Fruit fly (Drosophila melanogaster): Measurements from ENCODE around the gene Klc.

The Klc gene

dm6 chr3L:12789875-12790373 lies 40.1 kb upstream of the Klc start, which contains the start of gene CG42709 (continued):
- TF ChIP-seq CG15269 (tag; optimal IDR thresholded peaks at IDR 0.05): no peak
- no peak for TF ChIP-seq CG1024 (GFP tag; IDR thresholded peaks at IDR 0.05)
- TF ChIP-seq MTF-1 (GFP tag; optimal IDR thresholded peaks at IDR 0.05; ENCODE audit: borderline replicate concordance): no peak
- no peak for TF ChIP-seq Myb (GFP tag; optimal IDR thresholded peaks at IDR 0.05)
- TF ChIP-seq fru (optimal IDR thresholded peaks at IDR 0.05): no peak
- TF ChIP-seq Hsf (GFP tag; optimal IDR thresholded peaks at IDR 0.05): no peak
- no peak for TF ChIP-seq H2.0 (GFP tag; IDR thresholded peaks at IDR 0.05)
- TF ChIP-seq Drgx (GFP tag; IDR thresholded peaks at IDR 0.05): peak; percentile 31; the same call in 1 of the 2 replicates
- 0 out of 3 replicates have a peak, but pooled peaks have one; percentile 32 for TF ChIP-seq CG2199 (GFP tag; IDR thresholded peaks at IDR 0.05)
- TF ChIP-seq CG12071 (GFP tag; optimal IDR thresholded peaks at IDR 0.05): no peak
- no peak for TF ChIP-seq Spps (tag; optimal IDR thresholded peaks at IDR 0.05)
- TF ChIP-seq CG10366 (GFP tag; IDR thresholded peaks at IDR 0.05): no peak
- TF ChIP-seq Rfx (GFP tag; IDR thresholded peaks at IDR 0.05): no peak
- no peak for TF ChIP-seq sob (GFP tag; IDR thresholded peaks at IDR 0.05)
- TF ChIP-seq scrt (GFP tag; optimal IDR thresholded peaks at IDR 0.05): no peak
- TF ChIP-seq CG10565 (GFP tag; optimal IDR thresholded peaks at IDR 0.05): no peak
- no peak for TF ChIP-seq Poxn (GFP tag; IDR thresholded peaks at IDR 0.05)
- TF ChIP-seq E2f2 (GFP tag; IDR thresholded peaks at IDR 0.05): no peak
- peak; percentile 21; the same call in 1 of the 3 replicates for TF ChIP-seq zen2 (GFP tag; IDR thresholded peaks at IDR 0.05; ENCODE audit: partially characterized antibody)
- TF ChIP-seq chinmo (GFP tag; IDR thresholded peaks at IDR 0.05; ENCODE audit: partially characterized antibody): 0 out of 4 replicates have a peak, but pooled peaks have one; percentile 45
- TF ChIP-seq amos (GFP tag; IDR thresholded peaks at IDR 0.05; ENCODE audit: partially characterized antibody): no peak; the same call in 1 of the 2 replicates
- TF ChIP-seq Dp (GFP tag; optimal IDR thresholded peaks at IDR 0.05): no peak
- TF ChIP-seq pnt (GFP tag; optimal IDR thresholded peaks at IDR 0.05): no peak
- TF ChIP-seq Mrtf (GFP tag; IDR thresholded peaks at IDR 0.05): no peak
- peak in 1 of 2 experiments; percentile 31 for TF ChIP-seq Hr78 (GFP tag; optimal IDR thresholded peaks at IDR 0.05)
- no peak for TF ChIP-seq Gug (GFP tag; IDR thresholded peaks at IDR 0.05)
- TF ChIP-seq Aef1 (GFP tag; IDR thresholded peaks at IDR 0.05): no peak
- TF ChIP-seq klu (GFP tag; IDR thresholded peaks at IDR 0.05): no peak
- TF ChIP-seq Med (GFP tag): no peak
- no peak for TF ChIP-seq nom (GFP tag; optimal IDR thresholded peaks at IDR 0.05)
- TF ChIP-seq Lim3 (GFP tag; IDR thresholded peaks at IDR 0.05): no peak
- no peak for TF ChIP-seq abd-A (tag; optimal IDR thresholded peaks at IDR 0.05)
- TF ChIP-seq slbo (GFP tag; IDR thresholded peaks at IDR 0.05): no peak
- peak; percentile 24 for TF ChIP-seq BtbVII (GFP tag; optimal IDR thresholded peaks at IDR 0.05)
- TF ChIP-seq lbe (GFP tag; optimal IDR thresholded peaks at IDR 0.05): peak; percentile 62
- peak; percentile 67 for TF ChIP-seq Jarid2 (GFP tag; optimal IDR thresholded peaks at IDR 0.05)
- TF ChIP-seq CG15073 (GFP tag; optimal IDR thresholded peaks at IDR 0.05): no peak
- peak; percentile 47; the same call in 1 of the 3 replicates for TF ChIP-seq z (GFP tag; IDR thresholded peaks at IDR 0.05)
- TF ChIP-seq tna (GFP tag; IDR thresholded peaks at IDR 0.05; ENCODE audit: partially characterized antibody): no peak
- peak; percentile 11 for TF ChIP-seq sug (tag; optimal IDR thresholded peaks at IDR 0.05)
- no peak for TF ChIP-seq az2 (GFP tag; optimal IDR thresholded peaks at IDR 0.05)
- no peak for TF ChIP-seq gro (GFP tag; optimal IDR thresholded peaks at IDR 0.05)
- TF ChIP-seq dmrt99B (tag; optimal IDR thresholded peaks at IDR 0.05): no peak
- no peak for TF ChIP-seq tap (tag; optimal IDR thresholded peaks at IDR 0.05)
- no peak for TF ChIP-seq Atf6 (GFP tag; IDR thresholded peaks at IDR 0.05)
- TF ChIP-seq CG13287 (GFP tag; IDR thresholded peaks at IDR 0.05; ENCODE audit: partially characterized antibody): no peak; the same call in 1 of the 2 replicates
- no peak for TF ChIP-seq gt (GFP tag; IDR thresholded peaks at IDR 0.05)
- TF ChIP-seq CG30020 (tag; optimal IDR thresholded peaks at IDR 0.05): no peak
- TF ChIP-seq D19A (tag; optimal IDR thresholded peaks at IDR 0.05): no peak
- TF ChIP-seq CG5953 (GFP tag; IDR thresholded peaks at IDR 0.05): no peak
- TF ChIP-seq onecut (GFP tag; IDR thresholded peaks at IDR 0.05): no peak
